Worm (Caenorhabditis elegans) whole organism, mixed stage, embryonic: ENCODE measurements around the gene tag-294.
A peak's percentile ranks its signal among the peaks of the same experiment; 100 is the strongest.

ENCODE experiments used
- M03D4.4 ChIP-seq: sonication (generic microtip); optimal IDR thresholded peaks from 2 replicates; lab custom pipeline; 2017; ENCODE audit warnings: mild to moderate bottlenecking, missing genetic modification characterization, missing compliant biosample characterization
- bed-3 ChIP-seq: fragments of 200-800 bp; sonication (Bioruptor generic); optimal IDR thresholded peaks from 3 replicates; lab custom pipeline; 2018; ENCODE audit warnings: mild to moderate bottlenecking, missing genetic modification characterization, moderate library complexity, missing compliant biosample characterization
- blmp-1 ChIP-seq: fragments of 150-350 bp; optimal IDR thresholded peaks from 2 replicates; lab custom pipeline; 2014; ENCODE audit warnings: missing biosample characterization, missing genetic modification characterization
- ceh-39 ChIP-seq: fragments of 150-350 bp; optimal IDR thresholded peaks from 2 replicates; lab custom pipeline; 2014; ENCODE audit warnings: missing biosample characterization, missing genetic modification characterization
- ceh-43 ChIP-seq: fragments of 200-800 bp; sonication (Bioruptor generic); optimal IDR thresholded peaks from 2 replicates; lab custom pipeline; 2018; ENCODE audit warnings: mild to moderate bottlenecking, missing genetic modification characterization, moderate library complexity, missing compliant biosample characterization
- ceh-83 ChIP-seq: fragments of 200-800 bp; sonication (Bioruptor generic); optimal IDR thresholded peaks from 2 replicates; lab custom pipeline; 2018; ENCODE audit warnings: mild to moderate bottlenecking, missing genetic modification characterization, missing compliant biosample characterization
- ces-1 ChIP-seq: fragments of 150-350 bp; optimal IDR thresholded peaks from 2 replicates; lab custom pipeline; 2014; ENCODE audit warnings: missing biosample characterization, missing genetic modification reagents, missing genetic modification characterization
- cnd-1 ChIP-seq: fragments of 200-800 bp; sonication (Bioruptor generic); optimal IDR thresholded peaks from 2 replicates; lab custom pipeline; 2018; ENCODE audit warnings: mild to moderate bottlenecking, missing genetic modification characterization, missing compliant biosample characterization
- drap-1 ChIP-seq: fragments of 200-800 bp; sonication (Bioruptor generic); optimal IDR thresholded peaks from 3 replicates; lab custom pipeline; 2018; ENCODE audit warnings: mild to moderate bottlenecking, missing genetic modification characterization, missing compliant biosample characterization
- elt-1 ChIP-seq: sonication (generic microtip); optimal IDR thresholded peaks from 2 replicates; lab custom pipeline; 2017; ENCODE audit warnings: missing genetic modification characterization, mild to moderate bottlenecking, missing compliant biosample characterization, antibody characterized with exemption, moderate library complexity, borderline replicate concordance; ENCODE audit not compliant: insufficient read depth
- elt-3 ChIP-seq: fragments of 150-350 bp; optimal IDR thresholded peaks from 2 replicates; lab custom pipeline; 2014; ENCODE audit warnings: missing biosample characterization, missing genetic modification characterization
- flh-1 ChIP-seq: fragments of 200-800 bp; sonication (Bioruptor generic); optimal IDR thresholded peaks from 2 replicates; lab custom pipeline; 2018; ENCODE audit warnings: mild to moderate bottlenecking, missing genetic modification characterization, moderate library complexity, missing compliant biosample characterization
- ham-2 ChIP-seq: fragments of 200-800 bp; sonication (Bioruptor generic); optimal IDR thresholded peaks from 2 replicates; lab custom pipeline; 2018; ENCODE audit warnings: mild to moderate bottlenecking, missing genetic modification characterization, missing compliant biosample characterization
- hlh-1 ChIP-seq: fragments of 150-350 bp; optimal IDR thresholded peaks from 2 replicates; lab custom pipeline; 2014; ENCODE audit warnings: missing biosample characterization, missing genetic modification reagents, missing genetic modification characterization
- lin-13 ChIP-seq: fragments of 150-350 bp; optimal IDR thresholded peaks from 2 replicates; lab custom pipeline; 2014; ENCODE audit warnings: missing biosample characterization, missing genetic modification characterization
- lin-32 ChIP-seq: fragments of 200-800 bp; sonication (Bioruptor generic); optimal IDR thresholded peaks from 2 replicates; lab custom pipeline; 2018; ENCODE audit warnings: mild to moderate bottlenecking, missing genetic modification characterization, missing compliant biosample characterization
- lsy-2 ChIP-seq: fragments of 150-350 bp; optimal IDR thresholded peaks from 2 replicates; lab custom pipeline; 2014; ENCODE audit warnings: missing biosample characterization, missing genetic modification characterization
- mab-5 ChIP-seq: fragments of 150-350 bp; optimal IDR thresholded peaks from 2 replicates; lab custom pipeline; 2014; ENCODE audit warnings: missing biosample characterization, missing genetic modification characterization
- mep-1 ChIP-seq: fragments of 150-350 bp; optimal IDR thresholded peaks from 2 replicates; lab custom pipeline; 2017; ENCODE audit warnings: missing biosample characterization, missing genetic modification reagents, missing genetic modification characterization, inconsistent platforms
- mls-2 ChIP-seq: sonication (generic microtip); optimal IDR thresholded peaks from 2 replicates; lab custom pipeline; 2016; ENCODE audit warnings: mild to moderate bottlenecking, missing genetic modification characterization, moderate library complexity, missing compliant biosample characterization
- nhr-12 ChIP-seq: fragments of 150-350 bp; optimal IDR thresholded peaks from 2 replicates; lab custom pipeline; 2014; ENCODE audit warnings: missing biosample characterization, missing genetic modification characterization
- nhr-2 ChIP-seq: fragments of 150-350 bp; optimal IDR thresholded peaks from 2 replicates; lab custom pipeline; 2014; ENCODE audit warnings: missing biosample characterization, missing genetic modification characterization
- nhr-237 ChIP-seq: fragments of 150-350 bp; optimal IDR thresholded peaks from 2 replicates; lab custom pipeline; 2014; ENCODE audit warnings: missing biosample characterization, missing genetic modification characterization
- nhr-28 ChIP-seq: fragments of 150-350 bp; optimal IDR thresholded peaks from 2 replicates; lab custom pipeline; 2014; ENCODE audit warnings: missing biosample characterization, missing genetic modification characterization
- nhr-76 ChIP-seq: sonication (generic microtip); optimal IDR thresholded peaks from 2 replicates; lab custom pipeline; 2017; ENCODE audit warnings: missing biosample characterization, missing genetic modification characterization
- pha-4 ChIP-seq: fragments of 150-350 bp; optimal IDR thresholded peaks from 2 replicates; lab custom pipeline; 2018; ENCODE audit warnings: missing biosample characterization, missing genetic modification reagents, missing genetic modification characterization
- sem-2 ChIP-seq: fragments of 200-800 bp; sonication (Bioruptor generic); optimal IDR thresholded peaks from 2 replicates; lab custom pipeline; 2018; ENCODE audit warnings: mild to moderate bottlenecking, missing genetic modification characterization, missing compliant biosample characterization
- snpc-4 ChIP-seq: fragments of 150-350 bp; optimal IDR thresholded peaks from 2 replicates; lab custom pipeline; 2014; ENCODE audit warnings: missing biosample characterization, missing genetic modification characterization
- sptf-1 ChIP-seq: sonication (generic microtip); optimal IDR thresholded peaks from 2 replicates; lab custom pipeline; 2017; ENCODE audit warnings: mild to moderate bottlenecking, missing genetic modification characterization, moderate library complexity, missing compliant biosample characterization
- tbx-8 ChIP-seq: fragments of 200-800 bp; sonication (Bioruptor generic); optimal IDR thresholded peaks from 2 replicates; lab custom pipeline; 2018; ENCODE audit warnings: mild to moderate bottlenecking, missing genetic modification characterization, moderate library complexity, missing compliant biosample characterization
- unc-120 ChIP-seq: sonication (generic microtip); optimal IDR thresholded peaks from 2 replicates; lab custom pipeline; 2017; ENCODE audit warnings: missing genetic modification characterization, missing compliant biosample characterization; ENCODE audit not compliant: poor library complexity, severe bottlenecking
- unc-39 ChIP-seq: fragments of 150-350 bp; optimal IDR thresholded peaks from 2 replicates; lab custom pipeline; 2014; ENCODE audit warnings: missing biosample characterization, missing genetic modification characterization
- unc-62 ChIP-seq: fragments of 150-350 bp; optimal IDR thresholded peaks from 2 replicates; lab custom pipeline; 2014; ENCODE audit warnings: missing biosample characterization, missing genetic modification reagents, missing genetic modification characterization
- zip-8 ChIP-seq: fragments of 150-350 bp; optimal IDR thresholded peaks from 2 replicates; lab custom pipeline; 2014; ENCODE audit warnings: missing biosample characterization, missing genetic modification characterization
- ztf-11 ChIP-seq: fragments of 150-350 bp; optimal IDR thresholded peaks from 2 replicates; lab custom pipeline; 2014; ENCODE audit warnings: missing biosample characterization, missing genetic modification characterization

The tag-294 gene

ce11 chrX:5803492-5803891, 40.3 kb upstream of the tag-294 start:
- TF ChIP-seq tbx-8 (GFP tag; lab: Kevin White, UChicago) = no peak
- no peak for TF ChIP-seq blmp-1 (tag; lab: Kevin White, UChicago)
- TF ChIP-seq nhr-76 (tag; lab: Kevin White, UChicago) = no peak
- no peak for TF ChIP-seq ceh-43 (GFP tag; lab: Kevin White, UChicago)
- no peak for TF ChIP-seq nhr-12 (tag; lab: Kevin White, UChicago)
- TF ChIP-seq lsy-2 = no peak
- no peak for TF ChIP-seq lin-13 (tag; lab: Kevin White, UChicago)
- TF ChIP-seq M03D4.4 (tag; lab: Kevin White, UChicago) = no peak
- TF ChIP-seq ceh-83 (GFP tag; lab: Kevin White, UChicago) = no peak
- no peak for TF ChIP-seq unc-120 (tag; lab: Kevin White, UChicago)
- no peak for TF ChIP-seq drap-1 (GFP tag; lab: Kevin White, UChicago)

- TF ChIP-seq mls-2 (tag; lab: Kevin White, UChicago) = no peak
- peak; percentile 92 for TF ChIP-seq ces-1
Measured at ce11 chrX:5802582-5802981, 39.4 kb upstream of the tag-294 start.

ce11 chrX:5801156-5801592, 38.0 kb upstream of the tag-294 start:
- TF ChIP-seq lin-32 = peak; percentile 87
- peak; percentile 89 for TF ChIP-seq mls-2 (tag; lab: Kevin White, UChicago)
- TF ChIP-seq unc-120 (tag; lab: Kevin White, UChicago) = peak; percentile 96
- peak; percentile 84 for TF ChIP-seq bed-3 (GFP tag; lab: Kevin White, UChicago)
- peak; percentile 49 for TF ChIP-seq mep-1 (tag; lab: Kevin White, UChicago)
- peak; percentile 33 for TF ChIP-seq pha-4 (tag; lab: Kevin White, UChicago)
- TF ChIP-seq ceh-83 (GFP tag; lab: Kevin White, UChicago) = peak; percentile 63
- TF ChIP-seq hlh-1 (tag; lab: Kevin White, UChicago) = peak; percentile 65
- TF ChIP-seq nhr-76 (tag; lab: Kevin White, UChicago) = no peak
- peak; percentile 93 for TF ChIP-seq sptf-1 (tag; lab: Kevin White, UChicago)
- TF ChIP-seq lsy-2 = peak; percentile 50
- TF ChIP-seq ces-1 = peak; percentile 98
- peak; percentile 34 for TF ChIP-seq lin-13 (tag; lab: Kevin White, UChicago)
- TF ChIP-seq blmp-1 (tag; lab: Kevin White, UChicago) = no peak
- TF ChIP-seq nhr-12 (tag; lab: Kevin White, UChicago) = peak; percentile 34
- peak; percentile 86 for TF ChIP-seq nhr-237 (tag; lab: Kevin White, UChicago)
- no peak for TF ChIP-seq ceh-39 (tag; lab: Kevin White, UChicago)
- TF ChIP-seq M03D4.4 (tag; lab: Kevin White, UChicago) = peak; percentile 91
- peak; percentile 72 for TF ChIP-seq nhr-28 (tag; lab: Kevin White, UChicago)
- TF ChIP-seq cnd-1 = peak; percentile 71
- peak; percentile 67 for TF ChIP-seq flh-1 (GFP tag; lab: Kevin White, UChicago)
- TF ChIP-seq ceh-43 (GFP tag; lab: Kevin White, UChicago) = peak; percentile 72
- peak; percentile 78 for TF ChIP-seq unc-62 (GFP tag; lab: Kevin White, UChicago)
- TF ChIP-seq drap-1 (GFP tag; lab: Kevin White, UChicago) = peak; percentile 95
- TF ChIP-seq mab-5 (tag; lab: Kevin White, UChicago) = no peak
- TF ChIP-seq sem-2 (GFP tag; lab: Kevin White, UChicago) = peak; percentile 66
- TF ChIP-seq zip-8 (tag; lab: Kevin White, UChicago) = no peak
- TF ChIP-seq elt-1 (tag; lab: Kevin White, UChicago) = peak; percentile 23
- peak; percentile 57 for TF ChIP-seq elt-3 (tag; lab: Kevin White, UChicago)
- TF ChIP-seq ham-2 (GFP tag; lab: Kevin White, UChicago) = peak; percentile 83
- TF ChIP-seq tbx-8 (GFP tag; lab: Kevin White, UChicago) = peak; percentile 84
- TF ChIP-seq ztf-11 (tag; lab: Kevin White, UChicago) = no peak
- no peak for TF ChIP-seq snpc-4
- peak; percentile 28 for TF ChIP-seq unc-39 (tag; lab: Kevin White, UChicago)
- no peak for TF ChIP-seq nhr-2 (tag; lab: Kevin White, UChicago)
